Worm (Caenorhabditis elegans): ENCODE results near the gene lys-4.

Gene lys-4

ce11 chrIV:11623759-11624287 lies 849 bp upstream of the lys-4 start:
- TF ChIP-seq zag-1 (tag; optimal IDR thresholded peaks at IDR 0.05) (no peak), sma-9 (GFP tag; optimal IDR thresholded peaks at IDR 0.05) (peak; percentile 54), sma-9 (tag; optimal IDR thresholded peaks at IDR 0.05) (no peak), fos-1 (tag; optimal IDR thresholded peaks at IDR 0.05) (peak; percentile 40), unc-39 (tag; optimal IDR thresholded peaks at IDR 0.05) (no peak), elt-1 (tag; optimal IDR thresholded peaks at IDR 0.05) (no peak), gmeb-1 (tag; optimal IDR thresholded peaks at IDR 0.05) (peak; percentile 7), crh-2 (tag; optimal IDR thresholded peaks at IDR 0.05) (peak; percentile 27), mdl-1 (tag; optimal IDR thresholded peaks at IDR 0.05) (no peak)

ce11 chrIV:11622336-11622735 lies 638 bp downstream of the lys-4 start:
- no peak for TF ChIP-seq lsy-2 (tag; optimal IDR thresholded peaks at IDR 0.05)

- TF ChIP-seq ceh-16 (tag; optimal IDR thresholded peaks at IDR 0.05) (no peak), nhr-25 (tag; optimal IDR thresholded peaks at IDR 0.05) (peak; percentile 8)
Measured at ce11 chrIV:11620909-11621308, 2.1 kb downstream of the lys-4 start, which contains the start of gene dsl-5. Gene dsl-5 (minus strand): TSS chrIV:11621009.

ce11 chrIV:11604909-11605308 lies 18.1 kb downstream of the lys-4 start, which contains the start of the genes ragc-1 and Y24F12A.1:
Gene ragc-1 (minus strand): TSS chrIV:11604933.
Gene Y24F12A.1 (plus strand): TSS chrIV:11605254.
- peak in 1 of 2 experiments; percentile 72 for TF ChIP-seq lsy-2 (tag; optimal IDR thresholded peaks at IDR 0.05)
- TF ChIP-seq lin-13 (GFP tag; optimal IDR thresholded peaks at IDR 0.05), result peak; percentile 27
- peak; percentile 72 for TF ChIP-seq C34F6.9 (tag; optimal IDR thresholded peaks at IDR 0.05)
- peak; percentile 40 for TF ChIP-seq gmeb-1 (tag; optimal IDR thresholded peaks at IDR 0.05)
- peak; percentile 55 for TF ChIP-seq sma-3 (GFP tag; optimal IDR thresholded peaks at IDR 0.05)
- TF ChIP-seq snpc-4 (tag; optimal IDR thresholded peaks at IDR 0.05), result peak; percentile 18
- TF ChIP-seq lin-39 (tag; optimal IDR thresholded peaks at IDR 0.05), result no peak
- TF ChIP-seq elt-3 (tag; optimal IDR thresholded peaks at IDR 0.05), result no peak
- TF ChIP-seq unc-55 (GFP tag; optimal IDR thresholded peaks at IDR 0.05), result peak; percentile 68
- peak; percentile 51 for TF ChIP-seq nhr-25 (tag; optimal IDR thresholded peaks at IDR 0.05)
- TF ChIP-seq skn-1 (tag; optimal IDR thresholded peaks at IDR 0.05), result peak; percentile 30
- peak; percentile 13 for TF ChIP-seq fos-1 (tag; optimal IDR thresholded peaks at IDR 0.05)
- no peak for TF ChIP-seq nhr-23 (tag; optimal IDR thresholded peaks at IDR 0.05)
- TF ChIP-seq blmp-1 (tag; optimal IDR thresholded peaks at IDR 0.05; ENCODE audit: insufficient read depth), result peak; percentile 31
- TF ChIP-seq nhr-10 (tag; optimal IDR thresholded peaks at IDR 0.05), result no peak
- peak; percentile 29 for TF ChIP-seq F13H6.1 (tag; optimal IDR thresholded peaks at IDR 0.05)
- no peak for TF ChIP-seq Y55F3AM.14 (GFP tag; optimal IDR thresholded peaks at IDR 0.05)
- peak; percentile 69 for TF ChIP-seq nhr-129 (tag; optimal IDR thresholded peaks at IDR 0.05)
- no peak for TF ChIP-seq lin-11 (tag; optimal IDR thresholded peaks at IDR 0.05)
- TF ChIP-seq unc-39 (tag; optimal IDR thresholded peaks at IDR 0.05), result no peak
- TF ChIP-seq nhr-11 (tag; optimal IDR thresholded peaks at IDR 0.05), result no peak
- TF ChIP-seq sma-9 (GFP tag; optimal IDR thresholded peaks at IDR 0.05), result peak; percentile 18
- TF ChIP-seq sma-9 (tag; optimal IDR thresholded peaks at IDR 0.05), result no peak
- TF ChIP-seq crh-2 (tag; optimal IDR thresholded peaks at IDR 0.05), result peak; percentile 50
- no peak for TF ChIP-seq ama-1 (optimal IDR thresholded peaks at IDR 0.05)
- TF ChIP-seq mdl-1 (tag; optimal IDR thresholded peaks at IDR 0.05), result no peak

ce11 chrIV:11603265-11603840 lies 19.6 kb downstream of the lys-4 start:
- TF ChIP-seq ceh-16 (tag; optimal IDR thresholded peaks at IDR 0.05), result no peak
- no peak for TF ChIP-seq mdl-1 (tag; optimal IDR thresholded peaks at IDR 0.05)
- no peak for TF ChIP-seq nhr-23 (tag; optimal IDR thresholded peaks at IDR 0.05)
- no peak for TF ChIP-seq lsy-2 (tag; optimal IDR thresholded peaks at IDR 0.05)
- no peak for TF ChIP-seq ztf-4 (tag; optimal IDR thresholded peaks at IDR 0.05)

ce11 chrIV:11602498-11603068 lies 20.4 kb downstream of the lys-4 start, which contains the start of gene rps-11:
Gene rps-11 (plus strand): TSS chrIV:11602641.
- TF ChIP-seq nhr-12 (tag; optimal IDR thresholded peaks at IDR 0.05), result no peak
- no peak for TF ChIP-seq R02D3.7 (tag; optimal IDR thresholded peaks at IDR 0.05)
- no peak for TF ChIP-seq ZK546.5 (tag; optimal IDR thresholded peaks at IDR 0.05)
- TF ChIP-seq ceh-82 (tag; optimal IDR thresholded peaks at IDR 0.05), result no peak
- no peak for TF ChIP-seq alr-1 (tag; optimal IDR thresholded peaks at IDR 0.05)
- no peak for TF ChIP-seq lin-39 (tag; optimal IDR thresholded peaks at IDR 0.05)
- no peak for TF ChIP-seq blmp-1 (tag; optimal IDR thresholded peaks at IDR 0.05; ENCODE audit: insufficient read depth)
- no peak for TF ChIP-seq fos-1 (tag; optimal IDR thresholded peaks at IDR 0.05)
- no peak for TF ChIP-seq nhr-6 (tag; optimal IDR thresholded peaks at IDR 0.05)
- TF ChIP-seq peb-1 (tag; optimal IDR thresholded peaks at IDR 0.05), result no peak
- TF ChIP-seq gmeb-1 (tag; optimal IDR thresholded peaks at IDR 0.05), result no peak

Data from whole organism, L2 larva.